Fruit fly (Drosophila melanogaster) whole organism, embryonic: ENCODE results near the gene CG6051.
A peak's percentile ranks its signal among the peaks of the same experiment; 100 is the strongest.

ENCODE experiments used
- Adf1 ChIP-seq: fragments of 200-800 bp; sonication (Bioruptor generic); IDR thresholded peaks from 2 replicates; pipeline ENCODE4 v1.3.6; 2022; ENCODE audit warnings: missing biosample characterization, missing genetic modification characterization
- CG10431 ChIP-seq: fragments of 200-800 bp; sonication (Bioruptor generic); optimal IDR thresholded peaks from 3 replicates; lab custom pipeline; 2018; ENCODE audit warnings: missing biosample characterization, mild to moderate bottlenecking, missing genetic modification characterization
- CG10543 ChIP-seq: fragments of 200-800 bp; sonication (Bioruptor generic); optimal IDR thresholded peaks from 3 replicates; lab custom pipeline; 2017; ENCODE audit warnings: missing biosample characterization, mild to moderate bottlenecking, missing genetic modification characterization, moderate library complexity
- CG10979 ChIP-seq: fragments of 200-800 bp; sonication (Bioruptor generic); optimal IDR thresholded peaks from 2 replicates; lab custom pipeline; 2018; ENCODE audit warnings: missing biosample characterization, mild to moderate bottlenecking, missing genetic modification characterization, moderate library complexity
- CG11504 ChIP-seq: fragments of 200-800 bp; sonication (Bioruptor generic); optimal IDR thresholded peaks from 3 replicates; lab custom pipeline; 2019; ENCODE audit warnings: missing biosample characterization, mild to moderate bottlenecking, missing genetic modification characterization, moderate library complexity
- CG11723 ChIP-seq: fragments of 200-800 bp; sonication (Bioruptor generic); optimal IDR thresholded peaks from 2 replicates; lab custom pipeline; 2017; ENCODE audit warnings: missing biosample characterization, mild to moderate bottlenecking, missing genetic modification characterization
- CG12769 ChIP-seq: fragments of 200-800 bp; sonication (Bioruptor generic); optimal IDR thresholded peaks from 2 replicates; lab custom pipeline; 2019; ENCODE audit warnings: missing biosample characterization, mild to moderate bottlenecking, missing genetic modification characterization, moderate library complexity
- CG13894 ChIP-seq: fragments of 200-800 bp; sonication (Bioruptor generic); optimal IDR thresholded peaks from 3 replicates; lab custom pipeline; 2018; ENCODE audit warnings: missing biosample characterization, mild to moderate bottlenecking, missing genetic modification characterization, moderate library complexity
- CG17359 ChIP-seq: fragments of 200-800 bp; sonication (Bioruptor generic); optimal IDR thresholded peaks from 3 replicates; lab custom pipeline; 2018; ENCODE audit warnings: missing biosample characterization, mild to moderate bottlenecking, missing genetic modification characterization, moderate library complexity
- CG2120 ChIP-seq: fragments of 200-800 bp; sonication (Bioruptor generic); optimal IDR thresholded peaks from 3 replicates; lab custom pipeline; 2016; ENCODE audit warnings: missing biosample characterization, missing genetic modification characterization
- CG2712 ChIP-seq: fragments of 200-800 bp; optimal IDR thresholded peaks from 3 replicates; lab custom pipeline; 2019; ENCODE audit warnings: missing biosample characterization, mild to moderate bottlenecking, missing genetic modification characterization, moderate library complexity
- CG31388 ChIP-seq: fragments of 200-800 bp; sonication (Bioruptor generic); optimal IDR thresholded peaks from 2 replicates; lab custom pipeline; 2016; ENCODE audit warnings: missing biosample characterization, missing genetic modification characterization
- CG32767 ChIP-seq: fragments of 200-800 bp; sonication (Bioruptor generic); IDR thresholded peaks from 2 replicates; pipeline ENCODE4 v1.3.6; 2022; ENCODE audit warnings: missing biosample characterization, missing genetic modification characterization
- CG33557 ChIP-seq: fragments of 200-800 bp; sonication (Bioruptor generic); optimal IDR thresholded peaks from 2 replicates; lab custom pipeline; 2019; ENCODE audit warnings: missing biosample characterization, mild to moderate bottlenecking, missing genetic modification characterization, moderate library complexity
- CG34376 ChIP-seq: fragments of 200-800 bp; sonication (Bioruptor generic); optimal IDR thresholded peaks from 2 replicates; lab custom pipeline; 2018; ENCODE audit warnings: missing biosample characterization, mild to moderate bottlenecking, missing genetic modification characterization
- CG6175 ChIP-seq: fragments of 200-800 bp; sonication (Bioruptor generic); IDR thresholded peaks from 3 replicates; pipeline ENCODE4 v1.3.6; 2022; ENCODE audit warnings: missing biosample characterization, missing genetic modification characterization
- CG7556 ChIP-seq: fragments of 200-800 bp; sonication (Bioruptor generic); optimal IDR thresholded peaks from 2 replicates; lab custom pipeline; 2017; ENCODE audit warnings: missing biosample characterization, mild to moderate bottlenecking, missing genetic modification characterization
- CG7745 ChIP-seq: fragments of 200-800 bp; sonication (Bioruptor generic); optimal IDR thresholded peaks from 2 replicates; lab custom pipeline; 2018; ENCODE audit warnings: missing biosample characterization, mild to moderate bottlenecking, missing genetic modification characterization, moderate library complexity
- CG8290 ChIP-seq, 3 experiments: fragments of 200-800 bp; sonication (Bioruptor generic); optimal IDR thresholded peaks; 2 replicates each; lab custom pipeline; 2016 to 2019; ENCODE audit warnings: missing biosample characterization in 3 of 3, missing genetic modification characterization in 3 of 3, mild to moderate bottlenecking in 2 of 3, moderate library complexity in 1 of 3
- CoRest ChIP-seq: fragments of 200-800 bp; sonication (Bioruptor generic); optimal IDR thresholded peaks from 3 replicates; lab custom pipeline; 2018; ENCODE audit warnings: missing biosample characterization, mild to moderate bottlenecking, missing genetic modification characterization, moderate library complexity
- D ChIP-seq, 2 experiments: fragments of 200-800 bp in 1 of 2; fragments of >200 bp in 1 of 2; sonication (Bioruptor generic) in 1 of 2; optimal IDR thresholded peaks; 2 replicates in 1 of 2; 3 replicates in 1 of 2; lab custom pipeline; 2017; ENCODE audit warnings: mild to moderate bottlenecking in 1 of 2, missing biosample characterization in 1 of 2, missing genetic modification characterization in 1 of 2, missing genetic modification reagents in 1 of 2
- D19A ChIP-seq: fragments of 200-800 bp; optimal IDR thresholded peaks from 3 replicates; lab custom pipeline; 2019; ENCODE audit warnings: missing biosample characterization, mild to moderate bottlenecking, missing genetic modification characterization, moderate library complexity
- Dll ChIP-seq: fragments of 200-800 bp; sonication (Bioruptor generic); IDR thresholded peaks from 4 replicates; pipeline ENCODE4 v1.3.6; 2022; ENCODE audit warnings: missing biosample characterization, missing genetic modification characterization; ENCODE audit not compliant: partially characterized antibody
- Hey ChIP-seq: fragments of 200-800 bp; sonication (Bioruptor generic); optimal IDR thresholded peaks from 3 replicates; lab custom pipeline; 2018; ENCODE audit warnings: missing biosample characterization, mild to moderate bottlenecking, missing genetic modification characterization
- Hr78 ChIP-seq, 2 experiments: fragments of 200-800 bp in 1 of 2; fragments of >200 bp in 1 of 2; sonication (Bioruptor generic) in 1 of 2; optimal IDR thresholded peaks; 2 replicates each; lab custom pipeline; 2017 to 2019; ENCODE audit warnings: missing biosample characterization in 2 of 2, missing genetic modification characterization in 2 of 2, mild to moderate bottlenecking in 1 of 2, moderate library complexity in 1 of 2
- Max ChIP-seq: fragments of 200-800 bp; sonication (Bioruptor generic); optimal IDR thresholded peaks from 2 replicates; lab custom pipeline; 2016; ENCODE audit warnings: missing biosample characterization, mild to moderate bottlenecking, missing genetic modification characterization
- Pdp1 ChIP-seq, 2 experiments: fragments of 200-800 bp; sonication (Bioruptor generic); optimal IDR thresholded peaks; 3 replicates each; lab custom pipeline; 2016; ENCODE audit warnings: missing biosample characterization in 2 of 2, missing genetic modification characterization in 2 of 2, mild to moderate bottlenecking in 1 of 2, moderate library complexity in 1 of 2
- Six4 ChIP-seq: fragments of 200-800 bp; sonication (Bioruptor generic); optimal IDR thresholded peaks from 2 replicates; lab custom pipeline; 2016; ENCODE audit warnings: missing biosample characterization, missing genetic modification characterization
- Sox100B ChIP-seq: fragments of 200-800 bp; sonication (Bioruptor generic); optimal IDR thresholded peaks from 3 replicates; lab custom pipeline; 2018; ENCODE audit warnings: missing biosample characterization, mild to moderate bottlenecking, missing genetic modification characterization
- Sox102F ChIP-seq: fragments of 200-800 bp; sonication (Bioruptor generic); optimal IDR thresholded peaks from 2 replicates; lab custom pipeline; 2018; ENCODE audit warnings: missing biosample characterization, mild to moderate bottlenecking, missing genetic modification characterization, moderate library complexity
- da ChIP-seq: fragments of 200-800 bp; sonication (Bioruptor generic); optimal IDR thresholded peaks from 2 replicates; lab custom pipeline; 2016; ENCODE audit warnings: missing biosample characterization, missing genetic modification characterization
- dmrt99B ChIP-seq: fragments of 200-800 bp; sonication (Bioruptor generic); optimal IDR thresholded peaks from 2 replicates; lab custom pipeline; 2018; ENCODE audit warnings: missing biosample characterization, mild to moderate bottlenecking, missing genetic modification characterization, moderate library complexity
- exex ChIP-seq: fragments of 200-800 bp; sonication (Bioruptor generic); optimal IDR thresholded peaks from 4 replicates; lab custom pipeline; 2018; ENCODE audit warnings: missing biosample characterization, mild to moderate bottlenecking, missing genetic modification characterization, moderate library complexity
- gem ChIP-seq: fragments of 200-800 bp; sonication (Bioruptor generic); optimal IDR thresholded peaks from 2 replicates; lab custom pipeline; 2019; ENCODE audit warnings: missing biosample characterization, mild to moderate bottlenecking, missing genetic modification characterization, moderate library complexity
- grau ChIP-seq: fragments of 200-800 bp; optimal IDR thresholded peaks from 3 replicates; lab custom pipeline; 2019; ENCODE audit warnings: missing biosample characterization, mild to moderate bottlenecking, missing genetic modification characterization, moderate library complexity
- lab ChIP-seq: fragments of 200-800 bp; sonication (Bioruptor generic); optimal IDR thresholded peaks from 3 replicates; lab custom pipeline; 2017; ENCODE audit warnings: missing biosample characterization, missing genetic modification characterization, mild to moderate bottlenecking, moderate library complexity, missing genetic modification reagents
- mirr ChIP-seq: fragments of 200-800 bp; sonication (Bioruptor generic); optimal IDR thresholded peaks from 3 replicates; lab custom pipeline; 2018; ENCODE audit warnings: missing biosample characterization, mild to moderate bottlenecking, missing genetic modification characterization
- mld ChIP-seq: fragments of 200-800 bp; sonication (Bioruptor generic); IDR thresholded peaks from 3 replicates; pipeline ENCODE4 v1.3.6; 2022; ENCODE audit warnings: missing biosample characterization, missing genetic modification characterization; ENCODE audit not compliant: partially characterized antibody
- org-1 ChIP-seq: fragments of 200-800 bp; sonication (Bioruptor generic); optimal IDR thresholded peaks from 2 replicates; lab custom pipeline; 2017; ENCODE audit warnings: missing biosample characterization, missing genetic modification characterization
- otp ChIP-seq: fragments of 200-800 bp; sonication (Bioruptor generic); IDR thresholded peaks from 3 replicates; pipeline ENCODE4, ENCODE4 v1.3.6; 2022; ENCODE audit warnings: missing biosample characterization, missing genetic modification characterization
- phol ChIP-seq: fragments of 200-800 bp; sonication (Bioruptor generic); optimal IDR thresholded peaks from 3 replicates; lab custom pipeline; 2018; ENCODE audit warnings: missing biosample characterization, mild to moderate bottlenecking, missing genetic modification characterization, moderate library complexity
- pita ChIP-seq: fragments of 200-800 bp; sonication (Bioruptor generic); optimal IDR thresholded peaks from 2 replicates; lab custom pipeline; 2017; ENCODE audit warnings: missing biosample characterization, mild to moderate bottlenecking, missing genetic modification characterization
- pum ChIP-seq: fragments of 200-800 bp; sonication (Bioruptor generic); optimal IDR thresholded peaks from 2 replicates; lab custom pipeline; 2016; ENCODE audit warnings: missing biosample characterization, missing genetic modification characterization
- run ChIP-seq: fragments of 200-800 bp; sonication (Bioruptor generic); optimal IDR thresholded peaks from 3 replicates; lab custom pipeline; 2018; ENCODE audit warnings: missing biosample characterization, mild to moderate bottlenecking, missing genetic modification characterization
- sens ChIP-seq: fragments of 200-800 bp; sonication (Bioruptor generic); peaks from one replicate; lab custom pipeline; 2016; ENCODE audit warnings: missing biosample characterization, missing genetic modification characterization
- sr ChIP-seq: fragments of 200-800 bp; sonication (Bioruptor generic); IDR thresholded peaks from 3 replicates; pipeline ENCODE4 v1.3.6; 2022; ENCODE audit warnings: missing biosample characterization, missing genetic modification characterization

The CG6051 gene

dm6 chr3R:27148812-27149769 lies 1.8 kb downstream of the CG6051 start:
- peak; percentile 90 for TF ChIP-seq mirr (GFP tag; lab: Kevin White, UChicago)
- TF ChIP-seq mld = no peak
- peak; percentile 18 for TF ChIP-seq CG10979 (tag; lab: Kevin White, UChicago)
- TF ChIP-seq Pdp1 (GFP tag; optimal IDR thresholded peaks at IDR 0.05; lab: Kevin White, UChicago) = peak in 1 of 2 experiments; percentile 48
- TF ChIP-seq Six4 = no peak
- TF ChIP-seq CoRest (tag; lab: Kevin White, UChicago) = peak; percentile 28
- no peak for TF ChIP-seq CG32767 (GFP tag; lab: Robert Waterston, UW)
- TF ChIP-seq CG12769 (tag; lab: Kevin White, UChicago) = peak; percentile 89
- TF ChIP-seq Adf1 (GFP tag; lab: Robert Waterston, UW) = no peak
- TF ChIP-seq Max = no peak
- peak; percentile 60 for TF ChIP-seq gem (tag; lab: Kevin White, UChicago)
- TF ChIP-seq dmrt99B (tag; lab: Kevin White, UChicago) = peak; percentile 32
- TF ChIP-seq grau (tag; lab: Kevin White, UChicago) = peak; percentile 92
- peak in 1 of 2 experiments; percentile 79 for TF ChIP-seq Hr78 (GFP tag; optimal IDR thresholded peaks at IDR 0.05; lab: Kevin White, UChicago)
- TF ChIP-seq sens = peak; percentile 77
- no peak for TF ChIP-seq CG6175 (GFP tag; lab: Robert Waterston, UW)
- TF ChIP-seq CG13894 (tag; lab: Kevin White, UChicago) = peak; percentile 32
- TF ChIP-seq Hey (tag; lab: Kevin White, UChicago) = peak; percentile 38
- TF ChIP-seq CG34376 (GFP tag; lab: Kevin White, UChicago) = peak; percentile 38
- TF ChIP-seq CG17359 (tag; lab: Kevin White, UChicago) = peak; percentile 16
- peak; percentile 29 for TF ChIP-seq run (tag; lab: Kevin White, UChicago)
- no peak for TF ChIP-seq pita (GFP tag; lab: Kevin White, UChicago)
- no peak for TF ChIP-seq Dll (GFP tag; lab: Robert Waterston, UW)
- no peak for TF ChIP-seq phol (tag; lab: Kevin White, UChicago)
- peak; percentile 73 for TF ChIP-seq CG10431 (GFP tag; lab: Kevin White, UChicago)
- TF ChIP-seq lab = peak; percentile 18
- TF ChIP-seq CG7745 (tag; lab: Kevin White, UChicago) = peak; percentile 28
- TF ChIP-seq CG31388 (GFP tag; lab: Kevin White, UChicago) = no peak
- peak; percentile 10 for TF ChIP-seq CG11504 (tag; lab: Kevin White, UChicago)
- peak; percentile 57 for TF ChIP-seq D19A (tag; lab: Kevin White, UChicago)
- TF ChIP-seq CG8290 (GFP tag; optimal IDR thresholded peaks at IDR 0.05; lab: Kevin White, UChicago) = no peak
- TF ChIP-seq CG8290 (tag; optimal IDR thresholded peaks at IDR 0.05; lab: Kevin White, UChicago) = peak in 1 of 2 experiments; percentile 19
- TF ChIP-seq CG33557 = no peak
- peak; percentile 9 for TF ChIP-seq CG7556 (GFP tag; lab: Kevin White, UChicago)
- TF ChIP-seq CG11723 (GFP tag; lab: Kevin White, UChicago) = no peak
- TF ChIP-seq CG2712 (tag; lab: Kevin White, UChicago) = peak; percentile 17
- peak; percentile 23 for TF ChIP-seq da (GFP tag; lab: Kevin White, UChicago)
- TF ChIP-seq otp (GFP tag; lab: Robert Waterston, UW) = no peak
- TF ChIP-seq D (optimal IDR thresholded peaks at IDR 0.05; lab: Kevin White, UChicago) = no peak
- peak; percentile 6 for TF ChIP-seq D (GFP tag; optimal IDR thresholded peaks at IDR 0.05; lab: Kevin White, UChicago)
- peak; percentile 58 for TF ChIP-seq CG10543 (GFP tag; lab: Kevin White, UChicago)
- TF ChIP-seq Sox100B (GFP tag; lab: Kevin White, UChicago) = peak; percentile 1
- no peak for TF ChIP-seq pum
- TF ChIP-seq sr (GFP tag; lab: Robert Waterston, UW) = no peak
- peak; percentile 24 for TF ChIP-seq CG2120 (GFP tag; lab: Kevin White, UChicago)
- peak; percentile 18 for TF ChIP-seq org-1 (GFP tag; lab: Kevin White, UChicago)
- TF ChIP-seq Sox102F = peak; percentile 28
- peak; percentile 41 for TF ChIP-seq exex (tag; lab: Kevin White, UChicago)
